Fruit fly (Drosophila melanogaster) whole organism, prepupa: ENCODE measurements around the gene Jon74E.
A peak's percentile ranks its signal among the peaks of the same experiment; 100 is the strongest.

Source experiments
- Blimp-1 ChIP-seq: fragments of 200-800 bp; sonication (Bioruptor generic); optimal IDR thresholded peaks from 3 replicates; lab custom pipeline; 2017; ENCODE audit warnings: missing biosample characterization, missing genetic modification characterization, mild to moderate bottlenecking, moderate library complexity, missing genetic modification reagents
- CG10631 ChIP-seq: fragments of 200-800 bp; sonication (Bioruptor generic); optimal IDR thresholded peaks from 2 replicates; lab custom pipeline; 2016; ENCODE audit warnings: missing biosample characterization, missing genetic modification characterization
- CG10669 ChIP-seq: fragments of 200-800 bp; sonication (Bioruptor generic); optimal IDR thresholded peaks from 3 replicates; lab custom pipeline; 2018; ENCODE audit warnings: missing biosample characterization, mild to moderate bottlenecking, missing genetic modification characterization, moderate library complexity
- CG11762 ChIP-seq: fragments of 200-800 bp; sonication (Bioruptor generic); optimal IDR thresholded peaks from 3 replicates; lab custom pipeline; 2016; ENCODE audit warnings: missing biosample characterization, missing genetic modification characterization; ENCODE audit not compliant: insufficient read depth
- CG11902 ChIP-seq: fragments of 200-800 bp; sonication (Bioruptor generic); optimal IDR thresholded peaks from 3 replicates; lab custom pipeline; 2016; ENCODE audit warnings: missing biosample characterization, missing genetic modification characterization
- CG1621 ChIP-seq: fragments of 200-800 bp; sonication (Bioruptor generic); optimal IDR thresholded peaks from 3 replicates; lab custom pipeline; 2018; ENCODE audit warnings: missing biosample characterization, mild to moderate bottlenecking, missing genetic modification characterization
- CG16779 ChIP-seq: fragments of 200-800 bp; sonication (Bioruptor generic); optimal IDR thresholded peaks from 3 replicates; lab custom pipeline; 2017; ENCODE audit warnings: missing biosample characterization, mild to moderate bottlenecking, missing genetic modification characterization
- CG3032 ChIP-seq: fragments of 200-800 bp; optimal IDR thresholded peaks from 2 replicates; lab custom pipeline; 2019; ENCODE audit warnings: missing biosample characterization, mild to moderate bottlenecking, missing genetic modification characterization, moderate library complexity
- CG31627 ChIP-seq: fragments of 200-800 bp; sonication (Bioruptor generic); optimal IDR thresholded peaks from 3 replicates; lab custom pipeline; 2016; ENCODE audit warnings: missing biosample characterization, missing genetic modification characterization
- CG32006 ChIP-seq: fragments of 200-800 bp; sonication (Bioruptor generic); optimal IDR thresholded peaks from 3 replicates; lab custom pipeline; 2017; ENCODE audit warnings: missing biosample characterization, mild to moderate bottlenecking, missing genetic modification characterization
- CG34406 ChIP-seq: fragments of 200-800 bp; sonication (Bioruptor generic); optimal IDR thresholded peaks from 3 replicates; lab custom pipeline; 2016; ENCODE audit warnings: missing biosample characterization, missing genetic modification characterization
- CG3919 ChIP-seq: fragments of 200-800 bp; sonication (Bioruptor generic); optimal IDR thresholded peaks from 3 replicates; lab custom pipeline; 2016; ENCODE audit warnings: missing biosample characterization, missing genetic modification characterization
- CG4318 ChIP-seq: fragments of 200-800 bp; sonication (Bioruptor generic); optimal IDR thresholded peaks from 3 replicates; lab custom pipeline; 2017; ENCODE audit warnings: missing biosample characterization, mild to moderate bottlenecking, missing genetic modification characterization
- CG6163 ChIP-seq: fragments of 200-800 bp; sonication (Bioruptor generic); IDR thresholded peaks from 3 replicates; pipeline ENCODE4 v1.3.6; 2022; ENCODE audit warnings: missing biosample characterization, missing genetic modification characterization
- CG6276 ChIP-seq: fragments of 200-800 bp; sonication (Bioruptor generic); optimal IDR thresholded peaks from 2 replicates; lab custom pipeline; 2017; ENCODE audit warnings: missing biosample characterization, mild to moderate bottlenecking, missing genetic modification characterization
- CG6792 ChIP-seq: fragments of 200-800 bp; sonication (Bioruptor generic); optimal IDR thresholded peaks from 3 replicates; lab custom pipeline; 2016; ENCODE audit warnings: missing biosample characterization, missing genetic modification characterization
- CG6808 ChIP-seq: fragments of 200-800 bp; sonication (Bioruptor generic); optimal IDR thresholded peaks from 3 replicates; lab custom pipeline; 2017; ENCODE audit warnings: missing biosample characterization, missing genetic modification characterization, mild to moderate bottlenecking, moderate library complexity, missing genetic modification reagents
- CG6854 ChIP-seq: fragments of 200-800 bp; sonication (Bioruptor generic); optimal IDR thresholded peaks from 2 replicates; lab custom pipeline; 2017; ENCODE audit warnings: missing biosample characterization, mild to moderate bottlenecking, missing genetic modification characterization
- CG7368 ChIP-seq: fragments of 200-800 bp; sonication (Bioruptor generic); optimal IDR thresholded peaks from 3 replicates; lab custom pipeline; 2016; ENCODE audit warnings: missing biosample characterization, missing genetic modification characterization
- CG8119 ChIP-seq: fragments of 200-800 bp; sonication (Bioruptor generic); IDR thresholded peaks from 3 replicates; pipeline ENCODE4 v1.3.6; 2022; ENCODE audit warnings: missing biosample characterization, missing genetic modification characterization
- CG8319 ChIP-seq: fragments of 200-800 bp; sonication (Bioruptor generic); optimal IDR thresholded peaks from 3 replicates; lab custom pipeline; 2016; ENCODE audit warnings: missing biosample characterization, missing genetic modification characterization
- CG9139 ChIP-seq: fragments of 200-800 bp; sonication (Bioruptor generic); optimal IDR thresholded peaks from 3 replicates; lab custom pipeline; 2017; ENCODE audit warnings: missing biosample characterization, mild to moderate bottlenecking, missing genetic modification characterization
- Eip75B ChIP-seq: fragments of 200-800 bp; sonication (Bioruptor generic); optimal IDR thresholded peaks from 3 replicates; lab custom pipeline; 2016; ENCODE audit warnings: missing biosample characterization, missing genetic modification characterization
- Eip78C ChIP-seq: fragments of 200-800 bp; sonication (Bioruptor generic); peaks from one replicate; lab custom pipeline; 2016; ENCODE audit warnings: missing biosample characterization, missing genetic modification characterization
- Eip93F ChIP-seq: fragments of 200-800 bp; sonication (Bioruptor generic); optimal IDR thresholded peaks from 2 replicates; lab custom pipeline; 2016; ENCODE audit warnings: missing biosample characterization, mild to moderate bottlenecking, missing genetic modification characterization
- Ets96B ChIP-seq: fragments of 200-800 bp; optimal IDR thresholded peaks from 2 replicates; lab custom pipeline; 2019; ENCODE audit warnings: missing biosample characterization, mild to moderate bottlenecking, missing genetic modification characterization, moderate library complexity
- Gug ChIP-seq: fragments of 200-800 bp; sonication (Bioruptor generic); IDR thresholded peaks from 2 replicates; pipeline ENCODE4 v1.3.6; 2022; ENCODE audit warnings: missing biosample characterization, missing genetic modification characterization
- Hr38 ChIP-seq: sonication (Bioruptor generic); optimal IDR thresholded peaks from 2 replicates; lab custom pipeline; 2016; ENCODE audit warnings: missing biosample characterization, missing genetic modification characterization
- Hr4 ChIP-seq: fragments of 200-800 bp; sonication (Bioruptor generic); optimal IDR thresholded peaks from 3 replicates; lab custom pipeline; 2016; ENCODE audit warnings: missing biosample characterization, missing genetic modification characterization
- Lpt ChIP-seq: fragments of 200-800 bp; sonication (Bioruptor generic); optimal IDR thresholded peaks from 3 replicates; lab custom pipeline; 2016; ENCODE audit warnings: missing biosample characterization, missing genetic modification characterization
- Smox ChIP-seq: fragments of 200-800 bp; sonication (Bioruptor generic); optimal IDR thresholded peaks from 3 replicates; lab custom pipeline; 2016; ENCODE audit warnings: missing biosample characterization, missing genetic modification characterization
- Sox102F ChIP-seq: fragments of 200-800 bp; sonication (Bioruptor generic); optimal IDR thresholded peaks from 2 replicates; lab custom pipeline; 2016; ENCODE audit warnings: missing biosample characterization, mild to moderate bottlenecking, missing genetic modification characterization
- achi ChIP-seq: fragments of 200-800 bp; sonication (Bioruptor generic); optimal IDR thresholded peaks from 3 replicates; lab custom pipeline; 2016; ENCODE audit warnings: missing biosample characterization, missing genetic modification characterization
- cyc ChIP-seq: fragments of 200-800 bp; sonication (Bioruptor generic); optimal IDR thresholded peaks from 3 replicates; lab custom pipeline; 2016; ENCODE audit warnings: missing biosample characterization, missing genetic modification characterization
- dac ChIP-seq: fragments of 200-800 bp; sonication (Bioruptor generic); optimal IDR thresholded peaks from 2 replicates; lab custom pipeline; 2017; ENCODE audit warnings: missing biosample characterization, mild to moderate bottlenecking, missing genetic modification characterization
- eg ChIP-seq: fragments of 200-800 bp; sonication (Bioruptor generic); IDR thresholded peaks from 3 replicates; pipeline ENCODE4 v1.3.6; 2022; ENCODE audit warnings: missing biosample characterization, missing genetic modification characterization
- esn ChIP-seq: fragments of 200-800 bp; sonication (Bioruptor generic); optimal IDR thresholded peaks from 2 replicates; lab custom pipeline; 2016; ENCODE audit warnings: missing biosample characterization, mild to moderate bottlenecking, missing genetic modification characterization, moderate library complexity
- fd85E ChIP-seq: fragments of 200-800 bp; sonication (Bioruptor generic); optimal IDR thresholded peaks from 3 replicates; lab custom pipeline; 2016; ENCODE audit warnings: missing biosample characterization, missing genetic modification characterization
- fkh ChIP-seq: fragments of 200-800 bp; sonication (Bioruptor generic); optimal IDR thresholded peaks from 3 replicates; lab custom pipeline; 2017; ENCODE audit warnings: missing biosample characterization, mild to moderate bottlenecking, missing genetic modification characterization, moderate library complexity
- lz ChIP-seq: fragments of 200-800 bp; sonication (Bioruptor generic); optimal IDR thresholded peaks from 3 replicates; lab custom pipeline; 2016; ENCODE audit warnings: missing biosample characterization, missing genetic modification characterization
- net ChIP-seq: fragments of 200-800 bp; sonication (Bioruptor generic); optimal IDR thresholded peaks from 3 replicates; lab custom pipeline; 2016; ENCODE audit warnings: missing biosample characterization, missing genetic modification characterization
- pdm3 ChIP-seq: fragments of 200-800 bp; sonication (Bioruptor generic); optimal IDR thresholded peaks from 3 replicates; lab custom pipeline; 2016; ENCODE audit warnings: missing biosample characterization, missing genetic modification characterization
- salr ChIP-seq, 2 experiments: fragments of 200-800 bp; sonication (Bioruptor generic); optimal IDR thresholded peaks; 3 replicates each; lab custom pipeline; 2016 to 2018; ENCODE audit warnings: missing biosample characterization in 2 of 2, missing genetic modification characterization in 2 of 2, mild to moderate bottlenecking in 1 of 2
- ss ChIP-seq, 2 experiments: fragments of 200-800 bp; sonication (Bioruptor generic); optimal IDR thresholded peaks; 2 replicates in 1 of 2; 3 replicates in 1 of 2; lab custom pipeline; 2017 to 2018; ENCODE audit warnings: mild to moderate bottlenecking in 2 of 2, missing biosample characterization in 2 of 2, missing genetic modification characterization in 2 of 2, moderate library complexity in 1 of 2
- svp ChIP-seq: fragments of 200-800 bp; sonication (Bioruptor generic); peaks from one replicate; lab custom pipeline; 2016; ENCODE audit warnings: missing biosample characterization, missing genetic modification characterization
- topi ChIP-seq: fragments of 200-800 bp; sonication (Bioruptor generic); optimal IDR thresholded peaks from 3 replicates; lab custom pipeline; 2016; ENCODE audit warnings: missing biosample characterization, missing genetic modification characterization
- vri ChIP-seq: fragments of 200-800 bp; sonication (Bioruptor generic); optimal IDR thresholded peaks from 3 replicates; lab custom pipeline; 2016; ENCODE audit warnings: missing biosample characterization, mild to moderate bottlenecking, missing genetic modification characterization

Jon74E gene

DNA sequence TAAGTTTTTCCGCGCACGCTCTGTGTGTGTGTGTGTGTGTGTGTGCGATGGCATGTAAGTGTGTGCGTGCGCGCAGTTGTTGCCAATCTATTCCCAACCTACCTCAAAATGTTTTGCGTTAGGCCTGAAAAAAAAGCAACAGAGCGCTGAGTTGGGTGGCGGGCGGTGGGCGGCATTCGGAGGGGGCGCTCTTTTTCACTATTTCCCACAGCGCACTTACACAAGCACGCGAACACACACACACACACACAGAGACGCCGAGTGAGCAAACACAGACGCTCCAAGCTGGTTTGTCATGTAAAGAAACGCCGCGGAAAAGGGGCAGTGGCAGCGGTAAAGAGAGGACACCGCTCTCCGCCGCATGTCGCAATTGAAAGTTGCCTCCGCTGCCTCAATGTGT lies 23.2 kb upstream of the Jon74E start (continued):
- TF ChIP-seq CG3032 (tag; lab: Kevin White, UChicago) (no peak), CG32006 (GFP tag; lab: Kevin White, UChicago) (peak; percentile 3), topi (GFP tag; lab: Kevin White, UChicago) (no peak), CG10631 (no peak), net (GFP tag; lab: Kevin White, UChicago) (no peak), dac (peak; percentile 38), Lpt (GFP tag; lab: Kevin White, UChicago) (peak; percentile 53)

DNA sequence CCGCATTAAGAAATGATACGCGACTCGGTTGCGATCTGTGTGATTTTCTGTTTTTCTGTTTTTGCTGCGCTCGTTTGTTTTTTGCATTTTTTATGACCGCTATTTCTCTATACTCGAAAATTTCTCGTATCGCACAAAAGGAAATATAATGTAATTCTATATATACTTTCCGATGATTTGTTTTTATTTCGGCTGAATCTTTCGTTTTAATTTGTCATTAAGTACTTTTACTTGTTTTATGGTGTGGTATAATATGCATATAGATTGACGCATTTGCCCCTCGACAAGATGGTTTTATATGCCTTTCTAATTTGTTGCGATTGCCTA lies 21.6 kb upstream of the Jon74E start:
- TF ChIP-seq Hr38 (no peak), vri (GFP tag; lab: Kevin White, UChicago) (peak; percentile 7), svp (GFP tag; lab: Kevin White, UChicago) (peak; percentile 61)

DNA sequence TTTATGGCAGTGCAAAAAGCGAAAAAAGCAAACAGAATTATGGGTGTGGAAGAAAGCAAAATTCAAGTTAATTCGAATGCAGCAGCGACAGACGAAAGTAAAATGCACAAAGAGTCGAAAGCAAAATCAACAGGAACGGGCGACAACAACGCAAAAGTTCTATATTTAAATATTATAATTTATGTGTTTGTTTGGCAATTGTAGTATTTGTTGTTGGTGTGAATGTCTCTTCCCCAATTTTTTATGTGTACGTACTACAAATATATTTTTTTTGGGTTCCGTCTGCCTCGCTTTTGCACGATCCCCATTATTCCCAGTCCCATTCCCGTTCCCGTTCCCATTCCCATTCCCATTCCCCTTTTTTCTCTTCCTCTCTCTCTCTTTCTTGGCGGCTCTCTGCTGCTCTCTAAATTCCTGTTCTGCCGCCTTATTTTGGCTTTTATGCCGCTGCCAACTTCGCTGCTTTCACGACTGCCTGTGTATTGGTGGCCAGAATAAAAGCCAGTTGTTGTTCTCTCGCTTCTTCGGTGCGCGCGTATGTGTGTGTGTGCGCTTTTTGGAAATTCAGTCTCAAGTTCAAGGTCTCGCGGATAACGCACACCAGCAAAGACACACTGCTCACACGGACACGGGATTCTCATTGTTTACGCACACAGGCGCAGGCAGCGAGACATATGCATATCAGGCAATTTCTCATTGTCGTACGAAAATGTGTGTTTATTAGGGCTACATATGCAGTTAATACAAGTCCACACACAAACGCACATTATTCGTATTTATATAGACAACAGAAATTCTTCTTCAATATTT lies 21.0 kb upstream of the Jon74E start:
- TF ChIP-seq CG16779 (tag; lab: Kevin White, UChicago) (no peak), eg (GFP tag; lab: Robert Waterston, UW) (0 out of 3 replicates have a peak, but pooled peaks have one; percentile 16), Eip93F (GFP tag; lab: Kevin White, UChicago) (peak; percentile 46), CG11762 (no peak), Sox102F (GFP tag; lab: Kevin White, UChicago) (peak; percentile 23), Smox (GFP tag; lab: Kevin White, UChicago) (peak; percentile 43), CG11902 (GFP tag; lab: Kevin White, UChicago) (no peak), Eip78C (GFP tag; lab: Kevin White, UChicago) (peak; percentile 60), CG6808 (GFP tag; lab: Kevin White, UChicago) (no peak), Hr38 (no peak), CG4318 (GFP tag; lab: Kevin White, UChicago) (no peak), svp (GFP tag; lab: Kevin White, UChicago) (peak; percentile 83), CG6163 (0 out of 3 replicates have a peak, but pooled peaks have one; percentile 13), CG6792 (peak; percentile 20), CG6276 (GFP tag; lab: Kevin White, UChicago) (no peak), CG31627 (GFP tag; lab: Kevin White, UChicago) (no peak), Eip75B (GFP tag; lab: Kevin White, UChicago) (peak; percentile 60), fkh (GFP tag; lab: Kevin White, UChicago) (no peak), CG32006 (GFP tag; lab: Kevin White, UChicago) (no peak), CG10669 (GFP tag; lab: Kevin White, UChicago) (no peak), pdm3 (GFP tag; lab: Kevin White, UChicago) (no peak), CG6854 (GFP tag; lab: Kevin White, UChicago) (peak; percentile 32), CG7368 (GFP tag; lab: Kevin White, UChicago) (no peak), achi (GFP tag; lab: Kevin White, UChicago) (peak; percentile 12), CG3032 (tag; lab: Kevin White, UChicago) (no peak), esn (GFP tag; lab: Kevin White, UChicago) (peak; percentile 37), CG34406 (GFP tag; lab: Kevin White, UChicago) (no peak), Blimp-1 (GFP tag; lab: Kevin White, UChicago) (peak; percentile 81), ss (GFP tag; optimal IDR thresholded peaks at IDR 0.05; lab: Kevin White, UChicago) (peak; percentile 13 to 38), fd85E (GFP tag; lab: Kevin White, UChicago) (no peak), cyc (no peak), CG8319 (GFP tag; lab: Kevin White, UChicago) (no peak), CG1621 (tag; lab: Kevin White, UChicago) (peak; percentile 13), salr (GFP tag; optimal IDR thresholded peaks at IDR 0.05; lab: Kevin White, UChicago) (no peak), CG3919 (GFP tag; lab: Kevin White, UChicago) (no peak), CG9139 (GFP tag; lab: Kevin White, UChicago) (no peak), Hr4 (GFP tag; lab: Kevin White, UChicago) (no peak), Ets96B (no peak), CG8119 (no peak), Gug (GFP tag; lab: Robert Waterston, UW) (no peak), lz (GFP tag; lab: Kevin White, UChicago) (no peak), CG10631 (no peak)
